Worm (Caenorhabditis elegans): Measurements from ENCODE around the gene Y37E11B.5.

DNA sequence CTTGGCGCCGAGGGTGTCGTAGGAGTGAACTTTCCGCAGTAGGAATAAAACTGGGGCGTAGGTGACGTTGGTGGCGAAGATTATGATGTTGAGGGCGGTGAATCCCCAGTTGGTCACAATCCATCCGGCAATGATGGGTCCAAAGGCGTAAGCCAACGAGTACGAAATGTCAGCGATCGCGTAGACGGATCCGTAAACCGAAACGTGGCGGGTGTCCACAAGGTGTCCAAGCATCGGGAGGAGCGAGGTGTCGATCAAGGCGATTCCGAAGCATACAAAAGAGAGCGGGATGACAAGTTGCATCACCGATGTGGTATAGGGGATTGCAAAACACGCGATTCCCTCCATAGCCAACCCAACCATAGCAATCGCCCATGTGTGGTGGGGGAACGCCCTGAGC, 20.4 kb upstream of the Y37E11B.5 start:
- no peak for TF ChIP-seq ama-1 (optimal IDR thresholded peaks at IDR 0.05)
- TF ChIP-seq ama-1 (GFP tag; optimal IDR thresholded peaks at IDR 0.05), result no peak
- no peak for TF ChIP-seq T26A5.8 (tag; optimal IDR thresholded peaks at IDR 0.05)
